Worm (Caenorhabditis elegans): ENCODE measurements around the gene pap-3.
A peak's percentile ranks its signal among the peaks of the same experiment; 100 is the strongest.

pap-3 gene

DNA sequence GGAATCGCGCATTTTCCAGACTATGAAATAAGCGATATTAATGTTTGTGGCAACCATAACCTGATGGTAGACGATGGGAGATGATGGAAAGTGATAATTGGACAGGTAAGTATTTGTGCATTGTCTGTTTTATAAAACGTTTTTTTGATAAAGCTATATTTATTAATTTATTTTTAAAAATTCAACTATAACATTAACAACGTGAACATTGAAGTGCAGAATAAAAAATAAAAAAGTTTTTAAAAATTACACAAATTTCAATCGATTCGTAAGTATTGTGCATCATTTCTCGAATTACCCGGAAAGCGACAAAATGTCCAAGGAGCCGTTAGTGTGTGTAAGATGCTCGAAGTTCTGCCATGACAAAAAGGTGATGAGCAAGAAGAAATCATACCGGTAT is 10.1 kb downstream of the pap-3 start, which contains the start of gene jmjd-1.1:
jmjd-1.1 (plus strand) TSS at position 301 of the 400 bp plus-strand sequence.
- TF ChIP-seq ref-2 (tag; optimal IDR thresholded peaks at IDR 0.05) (no peak), ahr-1 (tag; optimal IDR thresholded peaks at IDR 0.05) (no peak)

DNA sequence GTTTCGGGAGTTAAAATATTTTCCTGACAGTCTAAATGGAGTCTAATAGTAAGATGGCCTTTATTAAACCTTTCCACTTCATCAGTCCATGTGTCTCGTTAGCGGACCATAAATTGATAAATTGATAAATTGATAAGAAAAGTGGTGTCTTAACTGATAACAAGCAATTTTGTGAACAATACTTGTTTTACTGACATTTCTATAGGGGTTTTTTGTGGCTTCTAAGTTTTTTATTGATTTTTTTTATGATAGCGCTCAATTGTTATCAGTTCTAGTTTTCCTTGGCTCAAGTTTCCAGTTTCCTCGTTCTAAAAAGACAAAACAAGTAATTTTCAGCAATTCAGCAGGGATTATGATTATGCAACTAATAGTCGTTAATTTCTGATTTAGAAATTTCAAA is 13.9 kb downstream of the pap-3 start, which contains the start of gene F43G6.17:
F43G6.17 (plus strand) TSS at position 301 of the 400 bp plus-strand sequence.
- peak; percentile 57 for TF ChIP-seq elt-2 (tag; optimal IDR thresholded peaks at IDR 0.05)
- no peak for TF ChIP-seq ceh-45 (GFP tag; IDR thresholded peaks at IDR 0.05)

DNA sequence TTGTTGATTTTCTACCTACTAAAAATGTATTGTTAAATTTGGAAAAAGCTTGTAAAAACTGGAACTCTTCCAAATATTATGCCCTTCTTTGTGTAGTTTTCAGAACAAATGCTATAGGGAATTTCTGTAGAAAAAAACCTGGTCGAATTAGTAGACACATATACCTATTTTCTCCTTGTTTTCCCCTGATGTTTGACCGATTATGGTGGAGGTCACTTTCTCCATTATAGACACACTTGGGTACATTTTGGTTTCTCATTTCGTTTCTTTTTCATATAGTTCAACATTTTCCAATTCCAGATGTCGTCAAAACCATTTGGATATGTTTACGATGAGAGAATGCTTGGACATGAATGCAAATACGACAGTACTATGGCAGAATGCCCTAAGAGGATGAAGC is 17.6 kb downstream of the pap-3 start, which contains the start of gene hda-5:
hda-5 (plus strand) TSS at position 301 of the 400 bp plus-strand sequence.
- TF ChIP-seq gmeb-2 (tag; optimal IDR thresholded peaks at IDR 0.05): no peak
- TF ChIP-seq elt-2 (tag; optimal IDR thresholded peaks at IDR 0.05): no peak
- TF ChIP-seq lim-6 (tag; optimal IDR thresholded peaks at IDR 0.05): no peak
- TF ChIP-seq hlh-8 (tag; optimal IDR thresholded peaks at IDR 0.05): no peak
- TF ChIP-seq ceh-9 (tag; optimal IDR thresholded peaks at IDR 0.05): no peak
- no peak for TF ChIP-seq K02D7.2 (tag; optimal IDR thresholded peaks at IDR 0.05)
- TF ChIP-seq ceh-6 (GFP tag; optimal IDR thresholded peaks at IDR 0.05): no peak
- TF ChIP-seq npax-4 (tag; optimal IDR thresholded peaks at IDR 0.05): no peak
- no peak for TF ChIP-seq odd-2 (tag; optimal IDR thresholded peaks at IDR 0.05)
- TF ChIP-seq sdc-2 (tag; optimal IDR thresholded peaks at IDR 0.05): no peak
- TF ChIP-seq fax-1 (tag; optimal IDR thresholded peaks at IDR 0.05): no peak
- TF ChIP-seq ets-4 (tag; optimal IDR thresholded peaks at IDR 0.05): no peak
- no peak for TF ChIP-seq tbx-7 (tag; optimal IDR thresholded peaks at IDR 0.05)
- no peak for TF ChIP-seq ceh-18 (tag; optimal IDR thresholded peaks at IDR 0.05)
- TF ChIP-seq ama-1 (optimal IDR thresholded peaks at IDR 0.05): no peak
- TF ChIP-seq lin-11 (tag; optimal IDR thresholded peaks at IDR 0.05): no peak

DNA sequence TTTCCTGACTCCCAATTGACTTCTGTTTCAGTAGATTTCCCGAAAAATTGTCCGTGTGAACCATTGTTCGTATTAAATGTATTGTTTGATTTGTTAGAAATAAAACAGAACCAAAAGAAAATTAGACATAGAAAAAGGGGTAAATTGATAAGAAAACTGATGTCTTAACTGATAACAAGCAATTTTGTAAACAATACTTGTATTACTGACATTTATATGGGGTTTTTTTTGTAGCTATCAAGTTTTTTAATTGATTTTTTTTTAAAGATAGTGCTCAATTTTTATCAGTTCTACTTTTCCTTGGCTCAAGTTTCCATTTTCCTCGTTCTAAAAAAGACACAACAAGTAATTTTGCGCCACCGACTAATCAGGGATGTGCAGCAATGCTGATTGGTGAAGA is 19.2 kb downstream of the pap-3 start:
- TF ChIP-seq ceh-24 (tag; optimal IDR thresholded peaks at IDR 0.05) (no peak), elt-2 (tag; optimal IDR thresholded peaks at IDR 0.05) (peak; percentile 80)

DNA sequence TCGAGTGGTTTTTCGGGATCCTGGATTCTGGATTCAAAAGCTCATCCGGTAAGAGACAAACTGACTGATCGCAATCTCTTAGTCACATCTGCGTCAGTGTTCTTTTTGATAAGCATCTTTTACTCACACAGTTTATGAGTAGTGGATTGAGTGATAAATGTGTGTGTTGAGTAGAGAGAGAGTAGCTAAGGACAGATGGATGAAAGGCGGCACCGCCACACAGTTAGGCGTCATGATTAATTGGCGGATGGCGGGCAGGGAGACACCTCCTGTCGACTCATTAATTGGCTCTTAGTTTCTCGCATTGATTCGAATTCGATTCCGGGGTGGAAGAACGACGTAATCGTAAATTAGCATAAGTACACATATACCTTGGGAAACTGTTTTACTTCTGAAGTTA is 22.0 kb downstream of the pap-3 start:
- no peak for TF ChIP-seq ztf-16 (tag; optimal IDR thresholded peaks at IDR 0.05)
- TF ChIP-seq che-1 (tag; optimal IDR thresholded peaks at IDR 0.05): no peak
- TF ChIP-seq pat-9 (tag; optimal IDR thresholded peaks at IDR 0.05): no peak
- TF ChIP-seq eyg-1 (tag; optimal IDR thresholded peaks at IDR 0.05): no peak
- no peak for TF ChIP-seq Y22D7AL.16 (tag; optimal IDR thresholded peaks at IDR 0.05)

DNA sequence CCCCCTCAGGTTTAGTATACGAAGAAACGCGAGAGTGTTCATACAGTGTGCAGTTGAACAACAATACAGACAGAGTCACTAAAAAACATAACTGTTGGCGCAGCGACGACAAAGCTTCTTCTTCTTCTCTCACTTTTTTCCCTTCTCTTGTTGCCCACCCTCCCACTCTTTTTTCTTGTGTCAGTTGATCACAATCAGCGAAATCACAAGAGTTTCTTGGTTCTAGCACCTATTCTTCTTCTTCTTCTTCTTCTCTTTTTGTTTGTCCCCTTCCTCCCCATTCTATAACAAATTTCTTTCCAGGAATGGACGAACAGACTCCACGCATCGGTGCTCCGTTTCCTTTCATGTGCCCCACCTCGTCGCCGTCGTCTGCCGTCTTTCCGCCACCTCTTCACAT is 25.9 kb downstream of the pap-3 start, which contains the start of gene F43G6.4:
F43G6.4 (plus strand) TSS at position 301 of the 400 bp plus-strand sequence.
- TF ChIP-seq F13H6.1 (tag; optimal IDR thresholded peaks at IDR 0.05) (no peak), gmeb-2 (tag; optimal IDR thresholded peaks at IDR 0.05) (no peak), lim-6 (tag; optimal IDR thresholded peaks at IDR 0.05) (no peak), ahr-1 (tag; optimal IDR thresholded peaks at IDR 0.05) (no peak), ztf-16 (tag; optimal IDR thresholded peaks at IDR 0.05) (no peak), fax-1 (tag; optimal IDR thresholded peaks at IDR 0.05) (no peak)

DNA sequence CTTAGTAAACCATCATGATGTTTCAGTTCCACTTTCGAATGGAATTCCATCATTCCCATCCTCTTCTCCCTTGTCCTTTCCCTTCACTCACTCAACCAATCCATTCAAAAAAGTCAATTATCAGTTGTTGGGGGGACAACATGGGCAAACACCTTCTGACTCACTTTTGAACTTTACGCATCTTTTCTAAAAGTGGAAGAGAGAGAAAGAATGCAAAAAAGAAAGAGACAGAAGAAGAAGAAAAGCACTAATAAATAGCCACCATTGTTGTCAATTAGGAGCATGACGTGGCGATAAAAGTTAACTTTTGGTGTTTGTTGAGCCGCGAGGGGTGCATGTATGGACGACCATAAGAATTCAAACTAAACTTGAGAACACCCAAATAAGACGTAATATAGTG is 28.4 kb downstream of the pap-3 start:
- TF ChIP-seq ztf-16 (tag; optimal IDR thresholded peaks at IDR 0.05) (no peak), nfya-1 (tag; optimal IDR thresholded peaks at IDR 0.05) (no peak), ama-1 (optimal IDR thresholded peaks at IDR 0.05) (no peak), syd-9 (tag; optimal IDR thresholded peaks at IDR 0.05) (no peak), unc-42 (tag; optimal IDR thresholded peaks at IDR 0.05) (no peak), ceh-2 (tag; optimal IDR thresholded peaks at IDR 0.05) (no peak), sox-2 (GFP tag; IDR thresholded peaks at IDR 0.05) (no peak), elt-4 (tag; optimal IDR thresholded peaks at IDR 0.05) (no peak), ceh-34 (tag; optimal IDR thresholded peaks at IDR 0.05) (no peak), ttx-3 (tag; optimal IDR thresholded peaks at IDR 0.05) (no peak), lin-11 (tag; optimal IDR thresholded peaks at IDR 0.05) (no peak), C08G9.2 (tag; optimal IDR thresholded peaks at IDR 0.05) (no peak), ceh-24 (tag; optimal IDR thresholded peaks at IDR 0.05) (no peak), C38D4.7 (GFP tag; optimal IDR thresholded peaks at IDR 0.05) (no peak), ceh-19 (GFP tag; optimal IDR thresholded peaks at IDR 0.05) (no peak), unc-3 (GFP tag; conservative IDR thresholded peaks at IDR 0.05) (no peak), unc-3 (tag; optimal IDR thresholded peaks at IDR 0.05) (no peak), rnt-1 (tag; optimal IDR thresholded peaks at IDR 0.05) (no peak), hlh-15 (tag; optimal IDR thresholded peaks at IDR 0.05) (no peak)

All from whole organism, late embryonic.